Fruit fly (Drosophila melanogaster) whole organism, embryonic: ENCODE data around the gene RpL4.

ENCODE experiments used
- C15 ChIP-seq: fragments of 200-800 bp; sonication (Bioruptor generic); IDR thresholded peaks from 3 replicates; pipeline ENCODE4 v1.3.6; 2022; ENCODE audit warnings: missing biosample characterization, missing genetic modification characterization
- CG10959 ChIP-seq: fragments of 200-800 bp; sonication (Bioruptor generic); IDR thresholded peaks from 2 replicates; pipeline ENCODE4 v1.3.6; 2022; ENCODE audit warnings: missing biosample characterization, missing genetic modification characterization
- CG11723 ChIP-seq: fragments of 200-800 bp; sonication (Bioruptor generic); optimal IDR thresholded peaks from 2 replicates; lab custom pipeline; 2017; ENCODE audit warnings: missing biosample characterization, mild to moderate bottlenecking, missing genetic modification characterization
- CG13424 ChIP-seq: fragments of 200-800 bp; sonication (Bioruptor generic); optimal IDR thresholded peaks from 2 replicates; lab custom pipeline; 2019; ENCODE audit warnings: missing biosample characterization, mild to moderate bottlenecking, missing genetic modification characterization, moderate library complexity
- CG15011 ChIP-seq: fragments of 200-800 bp; sonication (Bioruptor generic); optimal IDR thresholded peaks from 3 replicates; lab custom pipeline; 2018; ENCODE audit warnings: missing biosample characterization, mild to moderate bottlenecking, missing genetic modification characterization
- CG15514 ChIP-seq: fragments of 200-800 bp; sonication (Bioruptor generic); optimal IDR thresholded peaks from 3 replicates; lab custom pipeline; 2017; ENCODE audit warnings: missing biosample characterization, missing genetic modification characterization, mild to moderate bottlenecking, moderate library complexity, missing genetic modification reagents
- CG1647 ChIP-seq: fragments of 200-800 bp; sonication (Bioruptor generic); optimal IDR thresholded peaks from 3 replicates; lab custom pipeline; 2016; ENCODE audit warnings: missing biosample characterization, missing genetic modification characterization
- CG17912 ChIP-seq: fragments of 200-800 bp; sonication (Bioruptor generic); optimal IDR thresholded peaks from 2 replicates; lab custom pipeline; 2018; ENCODE audit warnings: missing biosample characterization, mild to moderate bottlenecking, missing genetic modification characterization
- CG18619 ChIP-seq: fragments of 200-800 bp; sonication (Bioruptor generic); optimal IDR thresholded peaks from 3 replicates; lab custom pipeline; 2017; ENCODE audit warnings: missing biosample characterization, mild to moderate bottlenecking, missing genetic modification characterization
- CG2120 ChIP-seq: fragments of 200-800 bp; sonication (Bioruptor generic); optimal IDR thresholded peaks from 3 replicates; lab custom pipeline; 2016; ENCODE audit warnings: missing biosample characterization, missing genetic modification characterization
- CG33557 ChIP-seq: fragments of 200-800 bp; sonication (Bioruptor generic); optimal IDR thresholded peaks from 2 replicates; lab custom pipeline; 2019; ENCODE audit warnings: missing biosample characterization, mild to moderate bottlenecking, missing genetic modification characterization, moderate library complexity
- CG34224 ChIP-seq: fragments of 200-800 bp; sonication (Bioruptor generic); IDR thresholded peaks from 3 replicates; pipeline ENCODE4 v1.3.6; 2022; ENCODE audit warnings: missing biosample characterization, missing genetic modification characterization; ENCODE audit not compliant: partially characterized antibody
- CG6683 ChIP-seq: fragments of 200-800 bp; sonication (Bioruptor generic); optimal IDR thresholded peaks from 2 replicates; lab custom pipeline; 2017; ENCODE audit warnings: missing biosample characterization, mild to moderate bottlenecking, missing genetic modification characterization, missing genetic modification reagents
- CG8924 ChIP-seq: fragments of 200-800 bp; optimal IDR thresholded peaks from 3 replicates; lab custom pipeline; 2019; ENCODE audit warnings: missing biosample characterization, mild to moderate bottlenecking, missing genetic modification characterization, moderate library complexity
- CG9797 ChIP-seq: fragments of 200-800 bp; sonication (Bioruptor generic); optimal IDR thresholded peaks from 3 replicates; lab custom pipeline; 2018; ENCODE audit warnings: missing biosample characterization, mild to moderate bottlenecking, missing genetic modification characterization
- Camta ChIP-seq: fragments of 200-800 bp; sonication (Bioruptor generic); optimal IDR thresholded peaks from 2 replicates; lab custom pipeline; 2016; ENCODE audit warnings: missing biosample characterization, missing genetic modification characterization
- D ChIP-seq, 2 experiments: fragments of 200-800 bp in 1 of 2; fragments of >200 bp in 1 of 2; sonication (Bioruptor generic) in 1 of 2; optimal IDR thresholded peaks; 2 replicates in 1 of 2; 3 replicates in 1 of 2; lab custom pipeline; 2017; ENCODE audit warnings: mild to moderate bottlenecking in 1 of 2, missing biosample characterization in 1 of 2, missing genetic modification characterization in 1 of 2, missing genetic modification reagents in 1 of 2
- Fer1 ChIP-seq: fragments of 200-800 bp; sonication (Bioruptor generic); optimal IDR thresholded peaks from 2 replicates; lab custom pipeline; 2017; ENCODE audit warnings: missing biosample characterization, mild to moderate bottlenecking, missing genetic modification characterization
- H2.0 ChIP-seq: fragments of 200-800 bp; sonication (Bioruptor generic); IDR thresholded peaks from 2 replicates; pipeline ENCODE4 v1.3.6; 2022; ENCODE audit warnings: missing biosample characterization, missing genetic modification characterization
- Kr ChIP-seq: fragments of 200-800 bp; sonication (Bioruptor generic); optimal IDR thresholded peaks from 2 replicates; lab custom pipeline; 2017; ENCODE audit warnings: missing biosample characterization, mild to moderate bottlenecking, missing genetic modification characterization
- Lpt ChIP-seq: fragments of >200 bp; optimal IDR thresholded peaks from 2 replicates; lab custom pipeline; 2018; ENCODE audit warnings: missing biosample characterization, missing genetic modification characterization
- Med ChIP-seq: fragments of 200-800 bp; sonication (Bioruptor generic); peaks from one replicate; lab custom pipeline; 2016; ENCODE audit warnings: missing biosample characterization, missing genetic modification characterization, mild to moderate bottlenecking, inconsistent platforms, moderate library complexity
- NFAT ChIP-seq: fragments of 200-800 bp; sonication (Bioruptor generic); IDR thresholded peaks from 2 replicates; pipeline ENCODE4 v1.3.6; 2022; ENCODE audit warnings: missing biosample characterization, missing genetic modification characterization
- Sin3A ChIP-seq: fragments of >200 bp; optimal IDR thresholded peaks from 2 replicates; lab custom pipeline; 2018
- al ChIP-seq: fragments of 200-800 bp; sonication (Bioruptor generic); IDR thresholded peaks from 2 replicates; pipeline ENCODE4 v1.3.6; 2022; ENCODE audit warnings: missing biosample characterization, missing genetic modification characterization
- btn ChIP-seq: fragments of 200-800 bp; sonication (Bioruptor generic); optimal IDR thresholded peaks from 2 replicates; lab custom pipeline; 2016; ENCODE audit warnings: missing biosample characterization, missing genetic modification characterization
- chif ChIP-seq, 2 experiments: fragments of 200-800 bp; sonication (Bioruptor generic); optimal IDR thresholded peaks; 3 replicates each; lab custom pipeline; 2016; ENCODE audit warnings: missing biosample characterization in 2 of 2, missing genetic modification characterization in 2 of 2
- corto ChIP-seq: fragments of 200-800 bp; sonication (Bioruptor generic); optimal IDR thresholded peaks from 2 replicates; lab custom pipeline; 2016; ENCODE audit warnings: missing biosample characterization, mild to moderate bottlenecking, missing genetic modification characterization, moderate library complexity
- croc ChIP-seq: fragments of 200-800 bp; sonication (Bioruptor generic); conservative IDR thresholded peaks from 3 replicates; pipeline ENCODE4 v1.3.6; 2022; ENCODE audit warnings: missing biosample characterization, missing genetic modification characterization
- dmrt11E ChIP-seq: fragments of 200-800 bp; sonication (Bioruptor generic); optimal IDR thresholded peaks from 3 replicates; lab custom pipeline; 2018; ENCODE audit warnings: missing biosample characterization, mild to moderate bottlenecking, missing genetic modification characterization, moderate library complexity
- emc ChIP-seq: fragments of 200-800 bp; sonication (Bioruptor generic); optimal IDR thresholded peaks from 2 replicates; lab custom pipeline; 2016; ENCODE audit warnings: missing biosample characterization, missing genetic modification characterization
- fru ChIP-seq: fragments of >200 bp; optimal IDR thresholded peaks from 2 replicates; lab custom pipeline; 2017
- gfzf ChIP-seq: fragments of 200-800 bp; sonication (Bioruptor generic); optimal IDR thresholded peaks from 2 replicates; lab custom pipeline; 2016; ENCODE audit warnings: missing biosample characterization, mild to moderate bottlenecking, missing genetic modification characterization, moderate library complexity
- lbe ChIP-seq: fragments of 200-800 bp; sonication (Bioruptor generic); optimal IDR thresholded peaks from 2 replicates; lab custom pipeline; 2016; ENCODE audit warnings: missing biosample characterization, mild to moderate bottlenecking, missing genetic modification characterization
- lola ChIP-seq, 3 experiments: fragments of >200 bp in 2 of 3; fragments of 200-800 bp in 1 of 3; sonication (Bioruptor generic) in 1 of 3; optimal IDR thresholded peaks; 2 replicates each; lab custom pipeline; 2017 to 2019; ENCODE audit warnings: missing biosample characterization in 3 of 3, missing genetic modification characterization in 3 of 3, mild to moderate bottlenecking in 1 of 3, moderate library complexity in 1 of 3
- luna ChIP-seq: fragments of 200-800 bp; sonication (Bioruptor generic); optimal IDR thresholded peaks from 2 replicates; lab custom pipeline; 2016; ENCODE audit warnings: missing biosample characterization, missing genetic modification characterization
- maf-S ChIP-seq: fragments of 200-800 bp; sonication (Bioruptor generic); optimal IDR thresholded peaks from 2 replicates; lab custom pipeline; 2016; ENCODE audit warnings: missing biosample characterization, missing genetic modification characterization
- org-1 ChIP-seq: fragments of 200-800 bp; sonication (Bioruptor generic); optimal IDR thresholded peaks from 2 replicates; lab custom pipeline; 2017; ENCODE audit warnings: missing biosample characterization, missing genetic modification characterization
- pita ChIP-seq: fragments of 200-800 bp; sonication (Bioruptor generic); optimal IDR thresholded peaks from 2 replicates; lab custom pipeline; 2017; ENCODE audit warnings: missing biosample characterization, mild to moderate bottlenecking, missing genetic modification characterization
- ranshi ChIP-seq: fragments of 200-800 bp; sonication (Bioruptor generic); IDR thresholded peaks from 2 replicates; pipeline ENCODE4 v1.3.6; 2022; ENCODE audit warnings: missing biosample characterization, missing genetic modification characterization
- ro ChIP-seq: fragments of 200-800 bp; sonication (Bioruptor generic); IDR thresholded peaks from 2 replicates; pipeline ENCODE4 v1.3.6; 2022; ENCODE audit warnings: missing biosample characterization, missing genetic modification characterization
- schlank ChIP-seq: fragments of 200-800 bp; sonication (Bioruptor generic); optimal IDR thresholded peaks from 2 replicates; lab custom pipeline; 2018; ENCODE audit warnings: missing biosample characterization, mild to moderate bottlenecking, missing genetic modification characterization
- sd ChIP-seq: fragments of 200-800 bp; sonication (Bioruptor generic); optimal IDR thresholded peaks from 3 replicates; lab custom pipeline; 2018; ENCODE audit warnings: missing biosample characterization, mild to moderate bottlenecking, missing genetic modification characterization, moderate library complexity
- sima ChIP-seq: fragments of 200-800 bp; sonication (Bioruptor generic); optimal IDR thresholded peaks from 2 replicates; lab custom pipeline; 2016; ENCODE audit warnings: missing biosample characterization, missing genetic modification characterization
- trem ChIP-seq: fragments of 200-800 bp; optimal IDR thresholded peaks from 3 replicates; lab custom pipeline; 2019; ENCODE audit warnings: missing biosample characterization, mild to moderate bottlenecking, missing genetic modification characterization, moderate library complexity
- twi ChIP-seq: fragments of 200-800 bp; optimal IDR thresholded peaks from 2 replicates; lab custom pipeline; 2019; ENCODE audit warnings: missing biosample characterization, mild to moderate bottlenecking, missing genetic modification characterization, moderate library complexity
- unc-4 ChIP-seq: fragments of 200-800 bp; sonication (Bioruptor generic); IDR thresholded peaks from 2 replicates; pipeline ENCODE4 v1.3.6; 2022; ENCODE audit warnings: missing biosample characterization, missing genetic modification characterization; ENCODE audit not compliant: partially characterized antibody
- zen2 ChIP-seq: fragments of 200-800 bp; sonication (Bioruptor generic); IDR thresholded peaks from 3 replicates; pipeline ENCODE4 v1.3.6; 2022; ENCODE audit warnings: missing biosample characterization, missing genetic modification characterization; ENCODE audit not compliant: partially characterized antibody

Gene RpL4

DNA sequence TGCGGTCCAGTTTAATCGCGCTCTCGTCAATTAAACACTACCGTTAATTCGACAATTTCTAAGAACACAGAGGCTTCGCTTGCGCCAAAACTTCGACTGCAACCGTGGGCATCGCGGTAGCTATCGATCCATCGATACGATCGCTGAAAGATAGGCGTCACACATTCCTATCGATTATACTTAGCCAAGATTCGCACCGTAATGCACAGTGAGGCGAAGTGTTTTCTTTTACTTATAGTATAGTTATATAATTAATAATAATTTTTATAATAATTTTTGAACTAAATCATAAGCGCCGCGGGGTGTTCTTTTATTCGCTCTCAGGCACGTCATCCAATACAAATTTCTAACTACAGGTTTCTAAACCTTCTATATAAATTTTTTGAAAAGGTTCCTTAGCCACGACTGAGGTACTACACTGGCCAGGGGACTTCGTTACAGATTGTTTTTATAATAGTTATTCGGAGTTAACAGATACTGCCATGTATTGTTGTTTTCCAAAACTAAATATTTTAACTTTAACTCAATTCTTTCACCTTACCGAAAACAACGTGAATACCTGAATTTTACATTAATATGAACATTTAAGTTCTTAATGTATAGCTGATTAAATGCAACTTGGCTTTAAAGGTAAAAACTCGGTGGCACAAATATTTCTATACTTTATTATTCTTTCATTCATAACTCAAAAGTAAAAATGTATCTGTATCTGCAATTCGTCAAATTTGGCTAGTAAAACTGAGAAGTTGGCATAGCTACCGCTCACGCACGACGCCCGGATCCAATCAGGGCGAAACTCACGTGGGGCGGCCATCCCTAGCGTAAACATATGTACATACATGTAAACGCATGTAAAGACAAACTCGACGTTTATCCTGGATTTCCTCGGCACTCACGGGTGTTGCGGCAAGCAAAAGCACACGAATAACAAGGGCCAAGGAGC is 15.4 kb downstream of the RpL4 start, which contains the start of the genes NSD and BOD1 (continued):
- TF ChIP-seq lola (GFP tag; optimal IDR thresholded peaks at IDR 0.05; lab: Kevin White, UChicago) (peak in 1 of 3 experiments; percentile 19), CG2120 (GFP tag; lab: Kevin White, UChicago) (peak; percentile 44), al (peak; percentile 85), H2.0 (GFP tag; lab: Robert Waterston, UW) (peak; percentile 45), CG11723 (GFP tag; lab: Kevin White, UChicago) (no peak), CG18619 (GFP tag; lab: Kevin White, UChicago) (peak; percentile 37), org-1 (GFP tag; lab: Kevin White, UChicago) (no peak), sd (tag; lab: Kevin White, UChicago) (no peak), D (optimal IDR thresholded peaks at IDR 0.05; lab: Kevin White, UChicago) (no peak), D (GFP tag; optimal IDR thresholded peaks at IDR 0.05; lab: Kevin White, UChicago) (no peak), twi (no peak), dmrt11E (tag; lab: Kevin White, UChicago) (peak; percentile 44), ranshi (GFP tag; lab: Robert Waterston, UW) (peak; percentile 70), Fer1 (peak; percentile 1), pita (GFP tag; lab: Kevin White, UChicago) (peak; percentile 43), sima (GFP tag; lab: Kevin White, UChicago) (no peak), C15 (GFP tag; lab: Robert Waterston, UW) (0 out of 3 replicates have a peak, but pooled peaks have one; percentile 31), emc (GFP tag; lab: Kevin White, UChicago) (no peak), CG34224 (peak; percentile 81), CG1647 (peak; percentile 27), CG8924 (tag; lab: Kevin White, UChicago) (peak; percentile 54), CG6683 (GFP tag; lab: Kevin White, UChicago) (no peak), CG17912 (GFP tag; lab: Kevin White, UChicago) (no peak), unc-4 (GFP tag; lab: Robert Waterston, UW) (peak; percentile 80), corto (GFP tag; lab: Kevin White, UChicago) (no peak), Camta (no peak), NFAT (GFP tag; lab: Robert Waterston, UW) (peak; percentile 85), zen2 (GFP tag; lab: Robert Waterston, UW) (peak; percentile 93), ro (GFP tag; lab: Robert Waterston, UW) (peak; percentile 34; the same call in 1 of the 2 replicates), Med (peak; percentile 85), croc (GFP tag; lab: Robert Waterston, UW) (peak; percentile 33; the same call in 2 of the 3 replicates), CG9797 (GFP tag; lab: Kevin White, UChicago) (no peak), Sin3A (lab: Kevin White, UChicago) (peak; percentile 5), lbe (GFP tag; lab: Kevin White, UChicago) (no peak), schlank (tag; lab: Kevin White, UChicago) (peak; percentile 25), CG10959 (GFP tag; lab: Robert Waterston, UW) (peak; percentile 38; the same call in 1 of the 2 replicates), Lpt (GFP tag; lab: Kevin White, UChicago) (no peak), fru (lab: Kevin White, UChicago) (no peak), CG13424 (tag; lab: Kevin White, UChicago) (peak; percentile 45), luna (GFP tag; lab: Kevin White, UChicago) (no peak), gfzf (GFP tag; lab: Kevin White, UChicago) (peak; percentile 13), trem (tag; lab: Kevin White, UChicago) (peak; percentile 95), btn (GFP tag; lab: Kevin White, UChicago) (no peak), Kr (no peak), maf-S (GFP tag; lab: Kevin White, UChicago) (no peak), CG33557 (GFP tag; lab: Kevin White, UChicago) (no peak), CG15011 (no peak), chif (GFP tag; optimal IDR thresholded peaks at IDR 0.05; lab: Kevin White, UChicago) (peak in 1 of 2 experiments; percentile 26), CG15514 (GFP tag; lab: Kevin White, UChicago) (peak; percentile 64)
